Fruit fly (Drosophila melanogaster) S2 (cell line): Measurements from ENCODE around the gene Lrrk.

ENCODE experiments used
- CG8478 ChIP-seq: fragments of >200 bp; optimal IDR thresholded peaks from 2 replicates; lab custom pipeline; 2018
- CTCF ChIP-seq, 2 experiments: fragments of >200 bp; optimal IDR thresholded peaks; 2 replicates each; lab custom pipeline; 2018

- TF ChIP-seq CTCF (optimal IDR thresholded peaks at IDR 0.05; lab: Kevin White, UChicago) = no peak
- no peak for TF ChIP-seq CG8478
Measured at dm6 chr3R:20656649-20657048, 21.4 kb downstream of the Lrrk start.
